Worm (Caenorhabditis elegans) whole organism, L1 larva: Measurements from ENCODE around the gene osm-8.

Experiments used
- F16B12.6 ChIP-seq: fragments of 150-350 bp; optimal IDR thresholded peaks from 2 replicates; lab custom pipeline; 2014; ENCODE audit warnings: missing biosample characterization, missing genetic modification characterization
- aly-2 ChIP-seq: fragments of 150-350 bp; optimal IDR thresholded peaks from 2 replicates; lab custom pipeline; 2014; ENCODE audit warnings: missing biosample characterization, missing genetic modification characterization
- blmp-1 ChIP-seq: fragments of 150-350 bp; optimal IDR thresholded peaks from 2 replicates; lab custom pipeline; 2014; ENCODE audit warnings: missing biosample characterization, missing genetic modification characterization
- ceh-63 ChIP-seq: fragments of 200-800 bp; sonication (Bioruptor generic); optimal IDR thresholded peaks from 2 replicates; lab custom pipeline; 2018; ENCODE audit warnings: mild to moderate bottlenecking, missing genetic modification characterization, missing compliant biosample characterization
- ces-1 ChIP-seq: fragments of 150-350 bp; optimal IDR thresholded peaks from 2 replicates; lab custom pipeline; 2014; ENCODE audit warnings: missing biosample characterization, missing genetic modification reagents, missing genetic modification characterization
- dsc-1 ChIP-seq: sonication (generic microtip); optimal IDR thresholded peaks from 2 replicates; lab custom pipeline; 2016; ENCODE audit warnings: mild to moderate bottlenecking, missing genetic modification characterization, missing compliant biosample characterization
- efl-1 ChIP-seq, 4 experiments: fragments of 150-350 bp; optimal IDR thresholded peaks in 3 of 4; peaks in 1 of 4; 1 replicate in 1 of 4; 2 replicates in 3 of 4; lab custom pipeline; 2014; ENCODE audit warnings: missing biosample characterization in 2 of 4, missing genetic modification characterization in 2 of 4, missing genetic modification reagents in 2 of 4
- efl-3 ChIP-seq: fragments of 200-800 bp; sonication (Bioruptor generic); optimal IDR thresholded peaks from 2 replicates; lab custom pipeline; 2018; ENCODE audit warnings: mild to moderate bottlenecking, missing genetic modification characterization, missing compliant biosample characterization
- egl-13 ChIP-seq: sonication (generic microtip); optimal IDR thresholded peaks from 2 replicates; lab custom pipeline; 2016; ENCODE audit warnings: missing genotype, missing genetic modification reagents, missing genetic modification characterization, missing compliant biosample characterization
- egl-27 ChIP-seq, 2 experiments: fragments of 150-350 bp in 1 of 2; sonication (generic microtip); optimal IDR thresholded peaks; 3 replicates each; lab custom pipeline; 2017 to 2018; ENCODE audit warnings: missing biosample characterization in 2 of 2, missing genetic modification characterization in 2 of 2, missing genetic modification reagents in 2 of 2
- elt-2 ChIP-seq: sonication (generic microtip); optimal IDR thresholded peaks from 2 replicates; lab custom pipeline; 2016; ENCODE audit warnings: missing genetic modification characterization, mild to moderate bottlenecking, inconsistent platforms, missing compliant biosample characterization, missing genetic modification reagents
- elt-3 ChIP-seq, 6 experiments: fragments of 150-350 bp in 1 of 6; sonication (generic microtip); optimal IDR thresholded peaks; 2 replicates each; lab custom pipeline; 2017 to 2018; ENCODE audit warnings: missing biosample characterization in 6 of 6, missing genetic modification characterization in 6 of 6, inconsistent platforms in 1 of 6
- fkh-10 ChIP-seq: sonication (generic microtip); optimal IDR thresholded peaks from 2 replicates; lab custom pipeline; 2017; ENCODE audit warnings: missing biosample characterization, missing genetic modification reagents, missing genetic modification characterization
- fkh-4 ChIP-seq: sonication (generic microtip); optimal IDR thresholded peaks from 2 replicates; lab custom pipeline; 2016; ENCODE audit warnings: missing compliant biosample characterization, missing genetic modification characterization, borderline replicate concordance
- grh-1 ChIP-seq: fragments of 200-800 bp; sonication (Bioruptor generic); IDR thresholded peaks from 2 replicates; pipeline ENCODE4 v1.3.6; 2022; ENCODE audit warnings: missing genetic modification reagents, missing genetic modification characterization, missing compliant biosample characterization
- lin-14 ChIP-seq: fragments of 200-800 bp; sonication (Bioruptor generic); optimal IDR thresholded peaks from 2 replicates; lab custom pipeline; 2018; ENCODE audit warnings: mild to moderate bottlenecking, missing genetic modification characterization, moderate library complexity, missing compliant biosample characterization
- lin-35 ChIP-seq, 2 experiments: fragments of 150-350 bp; optimal IDR thresholded peaks; 2 replicates each; lab custom pipeline; 2014; ENCODE audit warnings: missing biosample characterization in 2 of 2, missing genetic modification characterization in 2 of 2, missing genetic modification reagents in 2 of 2
- lin-39 ChIP-seq: fragments of 150-350 bp; optimal IDR thresholded peaks from 2 replicates; lab custom pipeline; 2014; ENCODE audit warnings: missing biosample characterization, missing genetic modification reagents, missing genetic modification characterization
- lsy-2 ChIP-seq, 2 experiments: fragments of 150-350 bp; optimal IDR thresholded peaks; 2 replicates each; lab custom pipeline; 2014; ENCODE audit warnings: missing biosample characterization in 2 of 2, missing genetic modification characterization in 2 of 2
- mab-9 ChIP-seq: fragments of 200-800 bp; sonication (Bioruptor generic); IDR thresholded peaks from 2 replicates; pipeline ENCODE4 v1.3.6; 2022; ENCODE audit warnings: missing genetic modification reagents, missing genetic modification characterization, missing compliant biosample characterization
- mdl-1 ChIP-seq, 2 experiments: fragments of 150-350 bp; optimal IDR thresholded peaks; 2 replicates each; lab custom pipeline; 2014 to 2017; ENCODE audit warnings: missing biosample characterization in 2 of 2, missing genetic modification characterization in 2 of 2, inconsistent platforms in 1 of 2
- nhr-11 ChIP-seq: fragments of 150-350 bp; optimal IDR thresholded peaks from 2 replicates; lab custom pipeline; 2014; ENCODE audit warnings: missing biosample characterization, missing genetic modification characterization
- nhr-19 ChIP-seq: fragments of 200-800 bp; sonication (Bioruptor generic); conservative IDR thresholded peaks from 2 replicates; pipeline ENCODE4 v1.3.6; 2022; ENCODE audit warnings: missing genetic modification characterization, missing compliant biosample characterization
- nhr-20 ChIP-seq: sonication (generic microtip); optimal IDR thresholded peaks from 2 replicates; lab custom pipeline; 2016; ENCODE audit warnings: mild to moderate bottlenecking, missing genetic modification characterization, missing compliant biosample characterization
- nhr-237 ChIP-seq: fragments of 150-350 bp; optimal IDR thresholded peaks from 2 replicates; lab custom pipeline; 2014; ENCODE audit warnings: missing biosample characterization, missing genetic modification characterization
- nhr-77 ChIP-seq: fragments of 150-350 bp; optimal IDR thresholded peaks from 2 replicates; lab custom pipeline; 2014; ENCODE audit warnings: missing biosample characterization, missing genetic modification characterization
- nhr-84 ChIP-seq: sonication (generic microtip); optimal IDR thresholded peaks from 2 replicates; lab custom pipeline; 2017; ENCODE audit warnings: missing biosample characterization, missing genetic modification characterization
- nhr-85 ChIP-seq: sonication (generic microtip); peaks from one replicate; lab custom pipeline; 2016; ENCODE audit warnings: missing genetic modification characterization, inconsistent platforms, missing compliant biosample characterization
- pag-3 ChIP-seq: sonication (generic microtip); optimal IDR thresholded peaks from 2 replicates; lab custom pipeline; 2017; ENCODE audit warnings: missing genetic modification characterization, mild to moderate bottlenecking, missing compliant biosample characterization, antibody characterized with exemption, borderline replicate concordance; ENCODE audit not compliant: insufficient read depth
- snpc-4 ChIP-seq: fragments of 150-350 bp; optimal IDR thresholded peaks from 2 replicates; lab custom pipeline; 2014; ENCODE audit warnings: missing biosample characterization, missing genetic modification characterization
- snu-23 ChIP-seq: sonication (generic microtip); optimal IDR thresholded peaks from 2 replicates; lab custom pipeline; 2016; ENCODE audit warnings: missing genetic modification characterization, missing compliant biosample characterization
- tbx-2 ChIP-seq: sonication (generic microtip); optimal IDR thresholded peaks from 2 replicates; lab custom pipeline; 2016; ENCODE audit warnings: missing genetic modification characterization, missing compliant biosample characterization
- tlp-1 ChIP-seq: fragments of 150-350 bp; optimal IDR thresholded peaks from 2 replicates; lab custom pipeline; 2014; ENCODE audit warnings: missing biosample characterization, missing genetic modification characterization
- unc-130 ChIP-seq: fragments of 150-350 bp; optimal IDR thresholded peaks from 2 replicates; lab custom pipeline; 2017; ENCODE audit warnings: missing biosample characterization, missing genetic modification characterization, inconsistent platforms
- unc-86 ChIP-seq: sonication (generic microtip); optimal IDR thresholded peaks from 2 replicates; lab custom pipeline; 2016; ENCODE audit warnings: missing genetic modification characterization, missing compliant biosample characterization
- unc-98 ChIP-seq: fragments of 200-800 bp; sonication (Bioruptor generic); IDR thresholded peaks from 2 replicates; pipeline ENCODE4 v1.3.6; 2022; ENCODE audit warnings: missing genetic modification characterization, missing compliant biosample characterization
- ztf-11 ChIP-seq, 2 experiments: sonication (generic microtip); optimal IDR thresholded peaks; 2 replicates each; lab custom pipeline; 2016 to 2017; ENCODE audit warnings: missing genetic modification characterization in 2 of 2, missing biosample characterization in 1 of 2, missing compliant biosample characterization in 1 of 2
- ztf-4 ChIP-seq: fragments of 150-350 bp; optimal IDR thresholded peaks from 2 replicates; lab custom pipeline; 2014; ENCODE audit warnings: missing biosample characterization, missing genetic modification characterization

osm-8 gene

ce11 chrII:7640161-7640841 lies 35.1 kb upstream of the osm-8 start (continued):
- TF ChIP-seq nhr-19 (GFP tag; lab: Robert Waterston, UW): no peak; the same call in 1 of the 2 replicates
- TF ChIP-seq, all 84 proteins: peak for 12

- no peak for TF ChIP-seq grh-1 (GFP tag; lab: Robert Waterston, UW)
- TF ChIP-seq aly-2 (tag; lab: Kevin White, UChicago): no peak
- TF ChIP-seq F16B12.6: no peak
- TF ChIP-seq unc-98 (GFP tag; lab: Robert Waterston, UW): no peak
- peak; percentile 40 for TF ChIP-seq elt-2
- no peak for TF ChIP-seq ztf-11 (tag; optimal IDR thresholded peaks at IDR 0.05; lab: Kevin White, UChicago)
- TF ChIP-seq egl-13 (tag; lab: Kevin White, UChicago): no peak
These were observed 33.8 kb upstream of the osm-8 start for ce11 chrII:7639036-7639435.

ce11 chrII:7636941-7637340 lies 31.7 kb upstream of the osm-8 start:
- TF ChIP-seq elt-2 (no peak), efl-1 (optimal IDR thresholded peaks at IDR 0.05; lab: Kevin White, UChicago) (no peak), efl-1 (GFP tag; optimal IDR thresholded peaks at IDR 0.05 in 1 of 2; lab: Kevin White, UChicago) (no peak), dsc-1 (tag; lab: Kevin White, UChicago) (peak; percentile 61), unc-86 (no peak)
- TF ChIP-seq, all 84 proteins: peak for 1

- peak in 1 of 2 experiments; percentile 4 for TF ChIP-seq lin-35 (GFP tag; optimal IDR thresholded peaks at IDR 0.05; lab: Kevin White, UChicago)
- TF ChIP-seq lin-39: no peak
- peak; percentile 4 for TF ChIP-seq lin-14
- TF ChIP-seq, all 84 proteins: peak for 2
These were observed 30.1 kb upstream of the osm-8 start for ce11 chrII:7635296-7635695.

ce11 chrII:7631677-7632210 lies 26.5 kb upstream of the osm-8 start:
- peak in 1 of 2 experiments; percentile 87 for TF ChIP-seq lsy-2 (tag; optimal IDR thresholded peaks at IDR 0.05; lab: Kevin White, UChicago)
- TF ChIP-seq snpc-4 (tag; lab: Kevin White, UChicago): no peak
- peak in 2 of 6 experiments; percentile 26 to 33 for TF ChIP-seq elt-3 (tag; optimal IDR thresholded peaks at IDR 0.05; lab: Kevin White, UChicago)
- peak; percentile 60 for TF ChIP-seq lin-14
- peak; percentile 61 for TF ChIP-seq blmp-1 (tag; lab: Kevin White, UChicago)
- TF ChIP-seq fkh-10 (GFP tag; lab: Kevin White, UChicago): peak; percentile 85
- TF ChIP-seq lin-35 (GFP tag; optimal IDR thresholded peaks at IDR 0.05; lab: Kevin White, UChicago): peak in 1 of 2 experiments; percentile 19
- TF ChIP-seq unc-98 (GFP tag; lab: Robert Waterston, UW): no peak
- TF ChIP-seq ceh-63: no peak

ce11 chrII:7631171-7631570 lies 26.0 kb upstream of the osm-8 start:
- TF ChIP-seq nhr-19 (GFP tag; lab: Robert Waterston, UW) (peak; percentile 25; the same call in 1 of the 2 replicates), nhr-77 (tag; lab: Kevin White, UChicago) (no peak), nhr-85 (tag; lab: Kevin White, UChicago) (peak; percentile 90), aly-2 (tag; lab: Kevin White, UChicago) (no peak), unc-130 (tag; lab: Kevin White, UChicago) (peak; percentile 58), nhr-20 (tag; lab: Kevin White, UChicago) (peak; percentile 30), ces-1 (GFP tag; lab: Kevin White, UChicago) (no peak), ztf-4 (peak; percentile 34), unc-86 (no peak), fkh-4 (tag; lab: Kevin White, UChicago) (no peak), tlp-1 (tag; lab: Kevin White, UChicago) (no peak), snpc-4 (tag; lab: Kevin White, UChicago) (no peak), blmp-1 (tag; lab: Kevin White, UChicago) (peak; percentile 88), efl-3 (GFP tag; lab: Kevin White, UChicago) (no peak), mdl-1 (tag; optimal IDR thresholded peaks at IDR 0.05; lab: Kevin White, UChicago) (peak in 1 of 2 experiments; percentile 21), mab-9 (GFP tag; lab: Robert Waterston, UW) (no peak), nhr-11 (no peak), elt-3 (tag; optimal IDR thresholded peaks at IDR 0.05; lab: Kevin White, UChicago) (peak in 5 of 6 experiments; percentile 31 to 85 (median 79)), elt-2 (no peak), tbx-2 (tag; lab: Kevin White, UChicago) (peak; percentile 37), snu-23 (GFP tag; lab: Kevin White, UChicago) (peak; percentile 23), nhr-84 (tag; lab: Kevin White, UChicago) (no peak), pag-3 (tag; lab: Kevin White, UChicago) (no peak), grh-1 (GFP tag; lab: Robert Waterston, UW) (peak; percentile 62), ceh-63 (no peak), lin-14 (peak; percentile 9), nhr-237 (tag; lab: Kevin White, UChicago) (no peak), dsc-1 (tag; lab: Kevin White, UChicago) (no peak), egl-27 (tag; optimal IDR thresholded peaks at IDR 0.05; lab: Kevin White, UChicago) (peak in 1 of 2 experiments; percentile 36)
